Fruit fly (Drosophila melanogaster) whole organism, prepupa: Measurements from ENCODE around the gene ldbr.

Source experiments
- Blimp-1 ChIP-seq: fragments of 200-800 bp; sonication (Bioruptor generic); optimal IDR thresholded peaks from 3 replicates; lab custom pipeline; 2017; ENCODE audit warnings: missing biosample characterization, missing genetic modification characterization, mild to moderate bottlenecking, moderate library complexity, missing genetic modification reagents
- CG10631 ChIP-seq: fragments of 200-800 bp; sonication (Bioruptor generic); optimal IDR thresholded peaks from 2 replicates; lab custom pipeline; 2016; ENCODE audit warnings: missing biosample characterization, missing genetic modification characterization
- CG11762 ChIP-seq: fragments of 200-800 bp; sonication (Bioruptor generic); optimal IDR thresholded peaks from 3 replicates; lab custom pipeline; 2016; ENCODE audit warnings: missing biosample characterization, missing genetic modification characterization; ENCODE audit not compliant: insufficient read depth
- CG15336 ChIP-seq: fragments of 200-800 bp; sonication (Bioruptor generic); IDR thresholded peaks from 2 replicates; pipeline ENCODE4 v1.3.6; 2022; ENCODE audit warnings: missing biosample characterization, missing genetic modification characterization
- CG1621 ChIP-seq: fragments of 200-800 bp; sonication (Bioruptor generic); optimal IDR thresholded peaks from 3 replicates; lab custom pipeline; 2018; ENCODE audit warnings: missing biosample characterization, mild to moderate bottlenecking, missing genetic modification characterization
- CG16779 ChIP-seq: fragments of 200-800 bp; sonication (Bioruptor generic); optimal IDR thresholded peaks from 3 replicates; lab custom pipeline; 2017; ENCODE audit warnings: missing biosample characterization, mild to moderate bottlenecking, missing genetic modification characterization
- CG3032 ChIP-seq: fragments of 200-800 bp; optimal IDR thresholded peaks from 2 replicates; lab custom pipeline; 2019; ENCODE audit warnings: missing biosample characterization, mild to moderate bottlenecking, missing genetic modification characterization, moderate library complexity
- CG31627 ChIP-seq: fragments of 200-800 bp; sonication (Bioruptor generic); optimal IDR thresholded peaks from 3 replicates; lab custom pipeline; 2016; ENCODE audit warnings: missing biosample characterization, missing genetic modification characterization
- CG32006 ChIP-seq: fragments of 200-800 bp; sonication (Bioruptor generic); optimal IDR thresholded peaks from 3 replicates; lab custom pipeline; 2017; ENCODE audit warnings: missing biosample characterization, mild to moderate bottlenecking, missing genetic modification characterization
- CG34406 ChIP-seq: fragments of 200-800 bp; sonication (Bioruptor generic); optimal IDR thresholded peaks from 3 replicates; lab custom pipeline; 2016; ENCODE audit warnings: missing biosample characterization, missing genetic modification characterization
- CG3919 ChIP-seq: fragments of 200-800 bp; sonication (Bioruptor generic); optimal IDR thresholded peaks from 3 replicates; lab custom pipeline; 2016; ENCODE audit warnings: missing biosample characterization, missing genetic modification characterization
- CG4318 ChIP-seq: fragments of 200-800 bp; sonication (Bioruptor generic); optimal IDR thresholded peaks from 3 replicates; lab custom pipeline; 2017; ENCODE audit warnings: missing biosample characterization, mild to moderate bottlenecking, missing genetic modification characterization
- CG6792 ChIP-seq: fragments of 200-800 bp; sonication (Bioruptor generic); optimal IDR thresholded peaks from 3 replicates; lab custom pipeline; 2016; ENCODE audit warnings: missing biosample characterization, missing genetic modification characterization
- CG7368 ChIP-seq: fragments of 200-800 bp; sonication (Bioruptor generic); optimal IDR thresholded peaks from 3 replicates; lab custom pipeline; 2016; ENCODE audit warnings: missing biosample characterization, missing genetic modification characterization
- CG8119 ChIP-seq: fragments of 200-800 bp; sonication (Bioruptor generic); IDR thresholded peaks from 3 replicates; pipeline ENCODE4 v1.3.6; 2022; ENCODE audit warnings: missing biosample characterization, missing genetic modification characterization
- CG8319 ChIP-seq: fragments of 200-800 bp; sonication (Bioruptor generic); optimal IDR thresholded peaks from 3 replicates; lab custom pipeline; 2016; ENCODE audit warnings: missing biosample characterization, missing genetic modification characterization
- CG8632 ChIP-seq: fragments of 200-800 bp; sonication (Bioruptor generic); optimal IDR thresholded peaks from 3 replicates; lab custom pipeline; 2016; ENCODE audit warnings: missing biosample characterization, missing genetic modification characterization
- Eip75B ChIP-seq: fragments of 200-800 bp; sonication (Bioruptor generic); optimal IDR thresholded peaks from 3 replicates; lab custom pipeline; 2016; ENCODE audit warnings: missing biosample characterization, missing genetic modification characterization
- Eip78C ChIP-seq: fragments of 200-800 bp; sonication (Bioruptor generic); peaks from one replicate; lab custom pipeline; 2016; ENCODE audit warnings: missing biosample characterization, missing genetic modification characterization
- Eip93F ChIP-seq: fragments of 200-800 bp; sonication (Bioruptor generic); optimal IDR thresholded peaks from 2 replicates; lab custom pipeline; 2016; ENCODE audit warnings: missing biosample characterization, mild to moderate bottlenecking, missing genetic modification characterization
- Ets21C ChIP-seq: fragments of 200-800 bp; sonication (Bioruptor generic); optimal IDR thresholded peaks from 3 replicates; lab custom pipeline; 2016; ENCODE audit warnings: missing biosample characterization, missing genetic modification characterization
- Gug ChIP-seq: fragments of 200-800 bp; sonication (Bioruptor generic); IDR thresholded peaks from 2 replicates; pipeline ENCODE4 v1.3.6; 2022; ENCODE audit warnings: missing biosample characterization, missing genetic modification characterization
- Hr4 ChIP-seq: fragments of 200-800 bp; sonication (Bioruptor generic); optimal IDR thresholded peaks from 3 replicates; lab custom pipeline; 2016; ENCODE audit warnings: missing biosample characterization, missing genetic modification characterization
- Lpt ChIP-seq: fragments of 200-800 bp; sonication (Bioruptor generic); optimal IDR thresholded peaks from 3 replicates; lab custom pipeline; 2016; ENCODE audit warnings: missing biosample characterization, missing genetic modification characterization
- Smox ChIP-seq: fragments of 200-800 bp; sonication (Bioruptor generic); optimal IDR thresholded peaks from 3 replicates; lab custom pipeline; 2016; ENCODE audit warnings: missing biosample characterization, missing genetic modification characterization
- Sox102F ChIP-seq: fragments of 200-800 bp; sonication (Bioruptor generic); optimal IDR thresholded peaks from 2 replicates; lab custom pipeline; 2016; ENCODE audit warnings: missing biosample characterization, mild to moderate bottlenecking, missing genetic modification characterization
- Sox14 ChIP-seq: fragments of 200-800 bp; sonication (Bioruptor generic); optimal IDR thresholded peaks from 3 replicates; lab custom pipeline; 2016; ENCODE audit warnings: missing biosample characterization, missing genetic modification characterization
- Sox15 ChIP-seq: fragments of 200-800 bp; sonication (Bioruptor generic); optimal IDR thresholded peaks from 3 replicates; lab custom pipeline; 2016; ENCODE audit warnings: missing biosample characterization, missing genetic modification characterization
- achi ChIP-seq: fragments of 200-800 bp; sonication (Bioruptor generic); optimal IDR thresholded peaks from 3 replicates; lab custom pipeline; 2016; ENCODE audit warnings: missing biosample characterization, missing genetic modification characterization
- acj6 ChIP-seq: fragments of 200-800 bp; sonication (Bioruptor generic); optimal IDR thresholded peaks from 3 replicates; lab custom pipeline; 2016; ENCODE audit warnings: missing biosample characterization, missing genetic modification characterization
- cyc ChIP-seq: fragments of 200-800 bp; sonication (Bioruptor generic); optimal IDR thresholded peaks from 3 replicates; lab custom pipeline; 2016; ENCODE audit warnings: missing biosample characterization, missing genetic modification characterization
- dac ChIP-seq: fragments of 200-800 bp; sonication (Bioruptor generic); optimal IDR thresholded peaks from 2 replicates; lab custom pipeline; 2017; ENCODE audit warnings: missing biosample characterization, mild to moderate bottlenecking, missing genetic modification characterization
- dsx ChIP-seq: fragments of 200-800 bp; optimal IDR thresholded peaks from 3 replicates; lab custom pipeline; 2019; ENCODE audit warnings: missing biosample characterization, mild to moderate bottlenecking, missing genetic modification characterization, moderate library complexity; ENCODE audit not compliant: poor library complexity, severe bottlenecking
- fd59A ChIP-seq: fragments of 200-800 bp; sonication (Bioruptor generic); optimal IDR thresholded peaks from 2 replicates; lab custom pipeline; 2017; ENCODE audit warnings: missing biosample characterization, mild to moderate bottlenecking, missing genetic modification characterization, missing genetic modification reagents
- fd85E ChIP-seq: fragments of 200-800 bp; sonication (Bioruptor generic); optimal IDR thresholded peaks from 3 replicates; lab custom pipeline; 2016; ENCODE audit warnings: missing biosample characterization, missing genetic modification characterization
- lz ChIP-seq: fragments of 200-800 bp; sonication (Bioruptor generic); optimal IDR thresholded peaks from 3 replicates; lab custom pipeline; 2016; ENCODE audit warnings: missing biosample characterization, missing genetic modification characterization
- net ChIP-seq: fragments of 200-800 bp; sonication (Bioruptor generic); optimal IDR thresholded peaks from 3 replicates; lab custom pipeline; 2016; ENCODE audit warnings: missing biosample characterization, missing genetic modification characterization
- pdm3 ChIP-seq: fragments of 200-800 bp; sonication (Bioruptor generic); optimal IDR thresholded peaks from 3 replicates; lab custom pipeline; 2016; ENCODE audit warnings: missing biosample characterization, missing genetic modification characterization
- salr ChIP-seq, 2 experiments: fragments of 200-800 bp; sonication (Bioruptor generic); optimal IDR thresholded peaks; 3 replicates each; lab custom pipeline; 2016 to 2018; ENCODE audit warnings: missing biosample characterization in 2 of 2, missing genetic modification characterization in 2 of 2, mild to moderate bottlenecking in 1 of 2
- spab ChIP-seq: fragments of 200-800 bp; sonication (Bioruptor generic); optimal IDR thresholded peaks from 2 replicates; lab custom pipeline; 2017; ENCODE audit warnings: missing biosample characterization, mild to moderate bottlenecking, missing genetic modification characterization, missing genetic modification reagents
- ss ChIP-seq, 2 experiments: fragments of 200-800 bp; sonication (Bioruptor generic); optimal IDR thresholded peaks; 2 replicates in 1 of 2; 3 replicates in 1 of 2; lab custom pipeline; 2017 to 2018; ENCODE audit warnings: mild to moderate bottlenecking in 2 of 2, missing biosample characterization in 2 of 2, missing genetic modification characterization in 2 of 2, moderate library complexity in 1 of 2
- svp ChIP-seq: fragments of 200-800 bp; sonication (Bioruptor generic); peaks from one replicate; lab custom pipeline; 2016; ENCODE audit warnings: missing biosample characterization, missing genetic modification characterization
- topi ChIP-seq: fragments of 200-800 bp; sonication (Bioruptor generic); optimal IDR thresholded peaks from 3 replicates; lab custom pipeline; 2016; ENCODE audit warnings: missing biosample characterization, missing genetic modification characterization
- vri ChIP-seq: fragments of 200-800 bp; sonication (Bioruptor generic); optimal IDR thresholded peaks from 3 replicates; lab custom pipeline; 2016; ENCODE audit warnings: missing biosample characterization, mild to moderate bottlenecking, missing genetic modification characterization

The ldbr gene

DNA sequence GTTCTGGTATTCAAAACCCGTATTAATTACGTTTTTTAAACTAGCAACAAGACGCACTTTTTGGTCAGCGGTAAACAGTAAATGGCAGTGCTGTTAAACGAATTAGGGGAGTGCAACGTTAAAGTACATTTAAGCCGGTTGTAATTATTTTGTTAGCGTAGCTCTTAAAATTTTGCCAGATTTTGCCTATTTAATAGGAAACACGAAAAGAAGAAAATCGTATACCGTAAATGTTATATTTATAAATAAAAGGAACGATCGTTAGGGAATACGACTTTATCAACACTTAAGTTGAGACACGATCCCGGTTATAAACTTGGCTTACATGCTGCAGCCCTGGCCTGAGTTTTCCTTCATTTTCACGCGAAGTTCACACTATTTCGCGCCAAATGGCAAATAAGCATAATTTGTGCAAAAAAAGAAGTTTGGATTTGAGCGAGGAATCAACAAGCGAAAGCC, 15.8 kb downstream of the ldbr start, which contains the start of the genes Setx and mus301 (continued):
- TF ChIP-seq dsx (GFP tag; lab: Kevin White, UChicago) = no peak
- no peak for TF ChIP-seq CG16779
- TF ChIP-seq CG8632 (GFP tag; lab: Kevin White, UChicago) = no peak
- TF ChIP-seq CG31627 (GFP tag; lab: Kevin White, UChicago) = peak; percentile 88
- peak; percentile 67 for TF ChIP-seq CG6792 (GFP tag; lab: Kevin White, UChicago)
- TF ChIP-seq Eip75B (GFP tag; lab: Kevin White, UChicago) = no peak
- peak; percentile 81 for TF ChIP-seq CG3032 (tag; lab: Kevin White, UChicago)
- TF ChIP-seq Ets21C (GFP tag; lab: Kevin White, UChicago) = peak; percentile 75

DNA sequence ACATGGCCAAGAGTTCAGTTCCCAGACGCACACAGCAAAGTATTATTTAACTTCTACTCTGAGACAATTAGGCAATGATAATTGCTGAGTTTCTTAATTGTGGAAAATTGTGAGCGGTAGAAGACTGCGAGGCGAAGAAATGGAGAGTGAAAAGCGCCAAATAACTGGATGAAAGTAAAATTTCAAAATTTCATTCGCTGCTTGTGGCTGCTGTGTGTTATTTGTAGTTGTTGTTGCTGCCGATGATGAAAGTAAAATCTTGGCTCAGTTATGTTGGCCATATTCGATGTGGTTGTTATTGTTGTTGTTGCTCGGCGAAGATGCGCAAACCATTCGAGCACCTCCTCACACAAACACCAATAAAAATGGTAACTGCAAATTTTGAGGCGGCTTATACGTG, 28.7 kb downstream of the ldbr start:
- TF ChIP-seq net (GFP tag; lab: Kevin White, UChicago) = no peak
- TF ChIP-seq Blimp-1 (GFP tag; lab: Kevin White, UChicago) = peak; percentile 55

DNA sequence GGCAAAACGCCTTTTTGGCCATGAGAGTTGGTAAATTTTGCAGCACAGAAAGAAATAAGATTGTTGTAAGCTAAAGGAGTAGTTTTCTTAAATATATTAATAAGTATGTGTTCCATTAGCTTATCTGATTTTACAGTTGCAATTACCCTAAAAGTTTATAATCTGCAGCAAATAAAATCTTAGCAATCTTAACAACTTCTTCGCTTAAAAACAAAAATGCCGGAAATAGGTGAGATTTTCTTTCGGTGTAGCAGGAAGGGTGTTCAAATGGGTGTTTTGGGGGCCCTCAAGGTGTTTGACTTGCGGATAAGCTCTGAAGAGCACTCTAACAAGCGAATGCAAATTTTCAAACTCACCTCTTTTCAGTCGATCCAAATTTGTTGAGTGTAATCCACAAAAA, 29.2 kb downstream of the ldbr start:
- TF ChIP-seq Hr4 (peak; percentile 58), Eip78C (GFP tag; lab: Kevin White, UChicago) (peak; percentile 68), achi (no peak), CG4318 (GFP tag; lab: Kevin White, UChicago) (peak; percentile 1), CG32006 (peak; percentile 74), Smox (no peak), lz (no peak), CG10631 (peak; percentile 10), CG3919 (GFP tag; lab: Kevin White, UChicago) (peak; percentile 23), acj6 (GFP tag; lab: Kevin White, UChicago) (peak; percentile 10), salr (GFP tag; optimal IDR thresholded peaks at IDR 0.05; lab: Kevin White, UChicago) (no peak), Sox102F (GFP tag; lab: Kevin White, UChicago) (no peak), svp (GFP tag; lab: Kevin White, UChicago) (no peak), CG15336 (GFP tag; lab: Robert Waterston, UW) (peak; percentile 50), fd85E (GFP tag; lab: Kevin White, UChicago) (no peak)

DNA sequence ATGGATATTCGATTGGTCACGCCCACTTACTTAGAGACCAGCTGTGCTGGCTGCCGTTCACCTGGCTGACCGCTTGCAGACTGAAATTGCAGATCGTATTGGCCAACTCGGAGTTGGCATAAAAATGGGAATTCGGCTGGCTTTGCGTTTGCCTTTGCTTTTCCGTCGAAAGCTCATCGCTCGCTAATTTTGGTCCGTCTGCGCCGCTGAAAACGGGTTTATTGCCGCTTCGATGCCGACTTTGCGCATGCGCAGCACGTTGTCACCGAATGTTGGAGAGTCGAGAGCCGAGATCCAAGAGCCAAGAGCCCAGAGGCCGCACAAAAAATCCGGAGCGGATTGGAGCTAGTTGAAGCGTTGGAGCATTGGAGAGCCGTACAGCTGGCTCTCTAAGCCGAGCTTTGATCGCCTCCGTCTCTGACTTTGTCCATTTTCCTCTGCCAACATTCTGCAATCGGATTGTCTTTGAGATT, 30.1 kb downstream of the ldbr start, which contains the start of gene CG13676:
Gene CG13676, minus strand, starts transcription at position 87 of the 473 bp plus-strand sequence.
- TF ChIP-seq Blimp-1 (GFP tag; lab: Kevin White, UChicago) (no peak), CG6792 (GFP tag; lab: Kevin White, UChicago) (no peak), CG4318 (GFP tag; lab: Kevin White, UChicago) (no peak), vri (GFP tag; lab: Kevin White, UChicago) (no peak), CG34406 (no peak), topi (GFP tag; lab: Kevin White, UChicago) (no peak), pdm3 (no peak), acj6 (GFP tag; lab: Kevin White, UChicago) (no peak), fd59A (GFP tag; lab: Kevin White, UChicago) (no peak), cyc (GFP tag; lab: Kevin White, UChicago) (no peak), achi (peak; percentile 2), CG7368 (GFP tag; lab: Kevin White, UChicago) (no peak), CG31627 (GFP tag; lab: Kevin White, UChicago) (no peak), salr (GFP tag; optimal IDR thresholded peaks at IDR 0.05; lab: Kevin White, UChicago) (no peak), CG10631 (no peak), dac (GFP tag; lab: Kevin White, UChicago) (no peak), Gug (GFP tag; lab: Robert Waterston, UW) (no peak), CG15336 (GFP tag; lab: Robert Waterston, UW) (peak; percentile 31; the same call in 1 of the 2 replicates), CG3919 (GFP tag; lab: Kevin White, UChicago) (peak; percentile 28), Lpt (GFP tag; lab: Kevin White, UChicago) (no peak), CG11762 (GFP tag; lab: Kevin White, UChicago) (no peak), ss (GFP tag; optimal IDR thresholded peaks at IDR 0.05; lab: Kevin White, UChicago) (peak in 1 of 2 experiments; percentile 46), Eip75B (GFP tag; lab: Kevin White, UChicago) (no peak), CG32006 (no peak), CG1621 (tag; lab: Kevin White, UChicago) (peak; percentile 96), Smox (no peak), spab (no peak), Eip93F (GFP tag; lab: Kevin White, UChicago) (no peak), CG8319 (GFP tag; lab: Kevin White, UChicago) (no peak), CG8632 (GFP tag; lab: Kevin White, UChicago) (no peak), Hr4 (no peak), Sox14 (no peak), Ets21C (GFP tag; lab: Kevin White, UChicago) (no peak), CG8119 (GFP tag; lab: Robert Waterston, UW) (no peak), Sox15 (no peak)
